Worm (Caenorhabditis elegans) whole organism, late embryonic: ENCODE results near the gene T04B2.7.

Experiments used
- C38D4.7 ChIP-seq: fragments of 200-800 bp; sonication (Bioruptor generic); optimal IDR thresholded peaks from 2 replicates; lab custom pipeline; 2018; ENCODE audit warnings: mild to moderate bottlenecking, missing genetic modification characterization, moderate library complexity, missing compliant biosample characterization
- F13H6.1 ChIP-seq: sonication (generic microtip); optimal IDR thresholded peaks from 2 replicates; lab custom pipeline; 2016; ENCODE audit warnings: missing genetic modification characterization, missing compliant biosample characterization
- Y22D7AL.16 ChIP-seq: sonication (generic microtip); optimal IDR thresholded peaks from 2 replicates; lab custom pipeline; 2016; ENCODE audit warnings: missing genetic modification characterization, missing compliant biosample characterization
- ceh-14 ChIP-seq: sonication (generic microtip); optimal IDR thresholded peaks from 2 replicates; lab custom pipeline; 2016; ENCODE audit warnings: missing genotype, missing genetic modification characterization, missing compliant biosample characterization
- ceh-2 ChIP-seq: sonication (generic microtip); optimal IDR thresholded peaks from 2 replicates; lab custom pipeline; 2016; ENCODE audit warnings: missing genotype, missing genetic modification characterization, missing compliant biosample characterization
- ceh-31 ChIP-seq: sonication (generic microtip); optimal IDR thresholded peaks from 2 replicates; lab custom pipeline; 2016; ENCODE audit warnings: missing genetic modification characterization, missing compliant biosample characterization
- ceh-34 ChIP-seq: sonication (generic microtip); optimal IDR thresholded peaks from 2 replicates; lab custom pipeline; 2016; ENCODE audit warnings: mild to moderate bottlenecking, missing genetic modification characterization, missing compliant biosample characterization
- che-1 ChIP-seq: sonication (generic microtip); optimal IDR thresholded peaks from 2 replicates; lab custom pipeline; 2016; ENCODE audit warnings: mild to moderate bottlenecking, missing genetic modification characterization, missing compliant biosample characterization
- dmd-4 ChIP-seq: sonication (generic microtip); optimal IDR thresholded peaks from 2 replicates; lab custom pipeline; 2016; ENCODE audit warnings: borderline replicate concordance, missing genetic modification characterization, missing compliant biosample characterization
- dve-1 ChIP-seq: sonication (generic microtip); optimal IDR thresholded peaks from 2 replicates; lab custom pipeline; 2017; ENCODE audit warnings: antibody characterized with exemption, mild to moderate bottlenecking, missing genetic modification characterization, missing compliant biosample characterization
- elt-2 ChIP-seq: sonication (generic microtip); optimal IDR thresholded peaks from 2 replicates; lab custom pipeline; 2016; ENCODE audit warnings: missing genetic modification reagents, missing genetic modification characterization, missing compliant biosample characterization
- ets-4 ChIP-seq: sonication (generic microtip); optimal IDR thresholded peaks from 2 replicates; lab custom pipeline; 2016; ENCODE audit warnings: missing genetic modification characterization, missing compliant biosample characterization
- fax-1 ChIP-seq: sonication (generic microtip); optimal IDR thresholded peaks from 2 replicates; lab custom pipeline; 2016; ENCODE audit warnings: missing genotype, missing genetic modification characterization, missing compliant biosample characterization
- fkh-10 ChIP-seq: fragments of 150-350 bp; optimal IDR thresholded peaks from 2 replicates; lab custom pipeline; 2014; ENCODE audit warnings: missing biosample characterization, missing genetic modification reagents, missing genetic modification characterization
- gmeb-2 ChIP-seq: sonication (generic microtip); optimal IDR thresholded peaks from 2 replicates; lab custom pipeline; 2016; ENCODE audit warnings: missing genetic modification characterization, inconsistent platforms, missing compliant biosample characterization
- hlh-15 ChIP-seq: sonication (generic microtip); optimal IDR thresholded peaks from 2 replicates; lab custom pipeline; 2016; ENCODE audit warnings: missing genetic modification characterization, missing compliant biosample characterization
- hlh-30 ChIP-seq: sonication (generic microtip); optimal IDR thresholded peaks from 2 replicates; lab custom pipeline; 2017; ENCODE audit warnings: antibody characterized with exemption, missing genetic modification characterization, missing compliant biosample characterization; ENCODE audit not compliant: insufficient read depth
- hlh-6 ChIP-seq: sonication (generic microtip); optimal IDR thresholded peaks from 2 replicates; lab custom pipeline; 2016; ENCODE audit warnings: missing genotype, missing genetic modification characterization, missing compliant biosample characterization
- hlh-8 ChIP-seq: sonication (generic microtip); optimal IDR thresholded peaks from 2 replicates; lab custom pipeline; 2016; ENCODE audit warnings: missing genotype, missing genetic modification characterization, missing compliant biosample characterization
- lim-6 ChIP-seq: sonication (generic microtip); optimal IDR thresholded peaks from 2 replicates; lab custom pipeline; 2016; ENCODE audit warnings: missing genetic modification characterization, missing compliant biosample characterization
- lin-11 ChIP-seq: fragments of 200-800 bp; sonication (Bioruptor generic); optimal IDR thresholded peaks from 2 replicates; lab custom pipeline; 2018; ENCODE audit warnings: mild to moderate bottlenecking, missing genetic modification characterization, missing compliant biosample characterization
- madf-2 ChIP-seq: sonication (generic microtip); optimal IDR thresholded peaks from 2 replicates; lab custom pipeline; 2017; ENCODE audit warnings: missing genetic modification characterization, missing compliant biosample characterization
- mec-3 ChIP-seq: sonication (generic microtip); optimal IDR thresholded peaks from 2 replicates; lab custom pipeline; 2016; ENCODE audit warnings: borderline replicate concordance, missing genetic modification characterization, missing compliant biosample characterization
- nfya-1 ChIP-seq: sonication (generic microtip); optimal IDR thresholded peaks from 2 replicates; lab custom pipeline; 2017; ENCODE audit warnings: missing genetic modification characterization, mild to moderate bottlenecking, missing compliant biosample characterization, antibody characterized with exemption, moderate library complexity
- npax-4 ChIP-seq: sonication (generic microtip); optimal IDR thresholded peaks from 2 replicates; lab custom pipeline; 2016; ENCODE audit warnings: missing genetic modification characterization, missing compliant biosample characterization
- odd-2 ChIP-seq: sonication (generic microtip); optimal IDR thresholded peaks from 2 replicates; lab custom pipeline; 2017; ENCODE audit warnings: antibody characterized with exemption, mild to moderate bottlenecking, missing genetic modification characterization, missing compliant biosample characterization
- pag-3 ChIP-seq: sonication (generic microtip); optimal IDR thresholded peaks from 2 replicates; lab custom pipeline; 2016; ENCODE audit warnings: missing compliant biosample characterization, missing genetic modification characterization, borderline replicate concordance
- pat-9 ChIP-seq: fragments of 200-800 bp; sonication (Bioruptor generic); optimal IDR thresholded peaks from 2 replicates; lab custom pipeline; 2018; ENCODE audit warnings: mild to moderate bottlenecking, missing genetic modification characterization, moderate library complexity, missing compliant biosample characterization
- pha-2 ChIP-seq: sonication (generic microtip); optimal IDR thresholded peaks from 2 replicates; lab custom pipeline; 2017; ENCODE audit warnings: mild to moderate bottlenecking, missing genetic modification characterization, missing compliant biosample characterization
- pha-4 ChIP-seq: fragments of 150-350 bp; optimal IDR thresholded peaks from 2 replicates; lab custom pipeline; 2018; ENCODE audit warnings: missing biosample characterization, missing genetic modification reagents, missing genetic modification characterization
- pqm-1 ChIP-seq: sonication (generic microtip); optimal IDR thresholded peaks from 2 replicates; lab custom pipeline; 2016; ENCODE audit warnings: missing genetic modification characterization, missing compliant biosample characterization
- sdc-2 ChIP-seq: sonication (generic microtip); optimal IDR thresholded peaks from 2 replicates; lab custom pipeline; 2016; ENCODE audit warnings: missing genotype, missing genetic modification characterization, missing compliant biosample characterization
- sox-4 ChIP-seq: sonication (generic microtip); optimal IDR thresholded peaks from 2 replicates; lab custom pipeline; 2017; ENCODE audit warnings: mild to moderate bottlenecking, missing genetic modification characterization, inconsistent platforms, missing compliant biosample characterization
- tbx-7 ChIP-seq: sonication (generic microtip); optimal IDR thresholded peaks from 2 replicates; lab custom pipeline; 2016; ENCODE audit warnings: missing genotype, missing genetic modification characterization, missing compliant biosample characterization
- ttx-3 ChIP-seq: sonication (generic microtip); optimal IDR thresholded peaks from 2 replicates; lab custom pipeline; 2016; ENCODE audit warnings: missing genetic modification reagents, missing genetic modification characterization, missing compliant biosample characterization
- unc-3 ChIP-seq, 2 experiments: fragments of 200-800 bp in 1 of 2; sonication (Bioruptor generic) in 1 of 2; sonication (generic microtip) in 1 of 2; conservative IDR thresholded peaks in 1 of 2; optimal IDR thresholded peaks in 1 of 2; 2 replicates each; pipeline versions ENCODE4 v1.3.6 to Lab custom; 2016 to 2022; ENCODE audit warnings: missing compliant biosample characterization in 2 of 2, missing genetic modification characterization in 2 of 2, missing genetic modification reagents in 1 of 2
- unc-55 ChIP-seq: sonication (generic microtip); optimal IDR thresholded peaks from 2 replicates; lab custom pipeline; 2017; ENCODE audit warnings: missing biosample characterization, missing genetic modification reagents, missing genetic modification characterization
- unc-86 ChIP-seq: sonication (generic microtip); optimal IDR thresholded peaks from 2 replicates; lab custom pipeline; 2016; ENCODE audit warnings: missing genetic modification characterization, missing compliant biosample characterization
- zip-5 ChIP-seq: sonication (generic microtip); optimal IDR thresholded peaks from 2 replicates; lab custom pipeline; 2016; ENCODE audit warnings: missing genetic modification characterization, missing compliant biosample characterization
- ztf-16 ChIP-seq: sonication (generic microtip); optimal IDR thresholded peaks from 2 replicates; lab custom pipeline; 2017; ENCODE audit warnings: missing genetic modification characterization, missing compliant biosample characterization

Gene T04B2.7

DNA sequence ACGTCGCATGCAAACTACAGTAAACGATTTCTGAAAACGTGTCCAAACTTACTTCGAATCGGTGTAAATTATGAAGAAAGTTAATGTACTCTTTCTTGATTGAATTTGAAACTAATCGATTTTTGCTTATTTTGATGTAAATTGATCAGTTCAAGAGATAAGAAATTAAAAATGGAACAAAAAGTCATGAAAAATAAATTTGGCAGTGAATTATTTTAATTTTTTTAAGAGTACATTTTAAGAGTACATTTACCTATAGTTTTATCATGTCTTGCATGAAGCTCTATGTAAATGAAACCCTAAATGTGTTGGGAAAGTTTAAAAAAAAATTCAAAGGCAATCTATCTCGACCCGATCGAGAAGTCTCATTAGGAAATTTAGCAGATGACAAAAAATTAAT is at the start of gene T04B2.7:
Gene T04B2.7 (minus strand): TSS at position 101 of the 400 bp plus-strand sequence.
- no peak for TF ChIP-seq sox-4
- no peak for TF ChIP-seq C38D4.7 (GFP tag; lab: Kevin White, UChicago)
- TF ChIP-seq hlh-6 (tag; lab: Kevin White, UChicago) = no peak
- TF ChIP-seq nfya-1 (tag; lab: Kevin White, UChicago) = no peak
- TF ChIP-seq fkh-10 (GFP tag; lab: Kevin White, UChicago) = no peak
- TF ChIP-seq fax-1 (tag; lab: Kevin White, UChicago) = no peak
- TF ChIP-seq F13H6.1 (tag; lab: Kevin White, UChicago) = no peak
- TF ChIP-seq pat-9 (tag; lab: Kevin White, UChicago) = no peak
- no peak for TF ChIP-seq mec-3
- no peak for TF ChIP-seq ets-4
- no peak for TF ChIP-seq unc-86 (tag; lab: Kevin White, UChicago)
- TF ChIP-seq ztf-16 (tag; lab: Kevin White, UChicago) = no peak
- no peak for TF ChIP-seq dve-1 (tag; lab: Kevin White, UChicago)
- TF ChIP-seq unc-3 (GFP tag; conservative IDR thresholded peaks at IDR 0.05; lab: Robert Waterston, UW) = no peak
- TF ChIP-seq unc-3 (tag; optimal IDR thresholded peaks at IDR 0.05; lab: Kevin White, UChicago) = no peak
- TF ChIP-seq, all 69 proteins: peak for 0

- no peak for TF ChIP-seq unc-55 (GFP tag; lab: Kevin White, UChicago)
- TF ChIP-seq odd-2 (tag; lab: Kevin White, UChicago) = no peak
These were observed 40.8 kb upstream of the T04B2.7 start, which contains the start of gene dis-3 for ce11 chrIV:10096881-10097280. TSS of gene dis-3 (plus strand) at chrIV:10097202.

- TF ChIP-seq dmd-4 = no peak
- no peak for TF ChIP-seq dve-1 (tag; lab: Kevin White, UChicago)
- TF ChIP-seq sdc-2 (tag; lab: Kevin White, UChicago) = no peak
- no peak for TF ChIP-seq lin-11
- no peak for TF ChIP-seq hlh-15 (tag; lab: Kevin White, UChicago)
- TF ChIP-seq hlh-8 (tag; lab: Kevin White, UChicago) = no peak
- no peak for TF ChIP-seq gmeb-2 (tag; lab: Kevin White, UChicago)
- TF ChIP-seq pha-4 (tag; lab: Kevin White, UChicago) = no peak
- no peak for TF ChIP-seq zip-5 (tag; lab: Kevin White, UChicago)
- no peak for TF ChIP-seq fax-1 (tag; lab: Kevin White, UChicago)
- TF ChIP-seq ceh-2 = no peak
- no peak for TF ChIP-seq che-1 (tag; lab: Kevin White, UChicago)
- no peak for TF ChIP-seq ttx-3 (tag; lab: Kevin White, UChicago)
- no peak for TF ChIP-seq pag-3 (tag; lab: Kevin White, UChicago)
- no peak for TF ChIP-seq pha-2
- TF ChIP-seq pqm-1 (tag; lab: Kevin White, UChicago) = no peak
- no peak for TF ChIP-seq sox-4
- TF ChIP-seq ceh-14 = no peak
- no peak for TF ChIP-seq elt-2 (tag; lab: Kevin White, UChicago)
- TF ChIP-seq ztf-16 (tag; lab: Kevin White, UChicago) = no peak
These were observed 39.1 kb upstream of the T04B2.7 start, which contains the start of the genes C04G2.5 and msp-36 for ce11 chrIV:10095171-10095570. TSS of gene C04G2.5 (minus strand) at chrIV:10095271. TSS of gene msp-36 (plus strand) at chrIV:10095433.

- TF ChIP-seq pag-3 (tag; lab: Kevin White, UChicago) (no peak), ceh-31 (tag; lab: Kevin White, UChicago) (no peak), madf-2 (tag; lab: Kevin White, UChicago) (no peak)
These were observed 34.3 kb upstream of the T04B2.7 start, which contains the start of gene ttbk-5 for ce11 chrIV:10090358-10090757. TSS of gene ttbk-5 (plus strand) at chrIV:10090658.

- TF ChIP-seq F13H6.1 (tag; lab: Kevin White, UChicago) = no peak
- TF ChIP-seq fax-1 (tag; lab: Kevin White, UChicago) = no peak
- no peak for TF ChIP-seq tbx-7 (tag; lab: Kevin White, UChicago)
- TF ChIP-seq Y22D7AL.16 (tag; lab: Kevin White, UChicago) = no peak
- TF ChIP-seq pha-2 = no peak
- TF ChIP-seq npax-4 = no peak
- TF ChIP-seq hlh-30 (tag; lab: Kevin White, UChicago) = no peak
- no peak for TF ChIP-seq mec-3
- TF ChIP-seq lim-6 = no peak
- TF ChIP-seq unc-3 (GFP tag; conservative IDR thresholded peaks at IDR 0.05; lab: Robert Waterston, UW) = no peak
- TF ChIP-seq unc-3 (tag; optimal IDR thresholded peaks at IDR 0.05; lab: Kevin White, UChicago) = no peak
- TF ChIP-seq pha-4 (tag; lab: Kevin White, UChicago) = no peak
- TF ChIP-seq elt-2 (tag; lab: Kevin White, UChicago) = no peak
- no peak for TF ChIP-seq ceh-34 (tag; lab: Kevin White, UChicago)
These were observed 33.7 kb upstream of the T04B2.7 start, which contains the start of gene ttr-39 for ce11 chrIV:10089777-10090176. TSS of gene ttr-39 (minus strand) at chrIV:10089877.
